Fruit fly (Drosophila melanogaster): Measurements from ENCODE around the gene Rab5.

DNA sequence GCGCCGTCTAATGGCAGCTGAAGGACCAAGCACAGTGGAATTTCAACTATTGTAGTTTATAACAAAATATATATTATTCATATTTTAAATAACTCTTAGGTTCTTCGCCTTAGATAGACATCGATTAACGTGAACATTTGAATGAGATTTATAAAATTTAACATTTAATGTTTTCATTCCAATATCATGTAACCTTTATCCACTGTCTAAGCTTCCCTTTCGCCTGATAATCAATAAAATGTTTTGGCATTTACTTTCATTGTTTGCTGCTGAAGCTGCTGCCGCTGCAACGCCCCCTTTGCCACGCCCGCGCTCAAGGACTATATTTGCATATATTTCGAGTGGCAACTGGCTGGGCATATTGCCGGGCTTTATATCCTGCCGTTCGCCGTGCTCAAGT, 29.8 kb upstream of the Rab5 start:
- TF ChIP-seq psq (optimal IDR thresholded peaks at IDR 0.05) (no peak), usp (GFP tag; optimal IDR thresholded peaks at IDR 0.05) (no peak), Dll (optimal IDR thresholded peaks at IDR 0.05) (no peak), pan (optimal IDR thresholded peaks at IDR 0.05) (no peak), CG8478 (optimal IDR thresholded peaks at IDR 0.05) (no peak)
